Worm (Caenorhabditis elegans) whole organism, mixed stage, embryonic: Measurements from ENCODE around the gene Y54E2A.7.

Experiments used
- bed-3 ChIP-seq: fragments of 200-800 bp; sonication (Bioruptor generic); optimal IDR thresholded peaks from 3 replicates; lab custom pipeline; 2018; ENCODE audit warnings: mild to moderate bottlenecking, missing genetic modification characterization, moderate library complexity, missing compliant biosample characterization
- blmp-1 ChIP-seq: fragments of 150-350 bp; optimal IDR thresholded peaks from 2 replicates; lab custom pipeline; 2014; ENCODE audit warnings: missing biosample characterization, missing genetic modification characterization
- ceh-43 ChIP-seq: fragments of 200-800 bp; sonication (Bioruptor generic); optimal IDR thresholded peaks from 2 replicates; lab custom pipeline; 2018; ENCODE audit warnings: mild to moderate bottlenecking, missing genetic modification characterization, moderate library complexity, missing compliant biosample characterization
- elt-3 ChIP-seq: fragments of 150-350 bp; optimal IDR thresholded peaks from 2 replicates; lab custom pipeline; 2014; ENCODE audit warnings: missing biosample characterization, missing genetic modification characterization
- flh-1 ChIP-seq: fragments of 200-800 bp; sonication (Bioruptor generic); optimal IDR thresholded peaks from 2 replicates; lab custom pipeline; 2018; ENCODE audit warnings: mild to moderate bottlenecking, missing genetic modification characterization, moderate library complexity, missing compliant biosample characterization
- lsy-2 ChIP-seq: fragments of 150-350 bp; optimal IDR thresholded peaks from 2 replicates; lab custom pipeline; 2014; ENCODE audit warnings: missing biosample characterization, missing genetic modification characterization
- mab-5 ChIP-seq: fragments of 150-350 bp; optimal IDR thresholded peaks from 2 replicates; lab custom pipeline; 2014; ENCODE audit warnings: missing biosample characterization, missing genetic modification characterization
- mep-1 ChIP-seq: fragments of 150-350 bp; optimal IDR thresholded peaks from 2 replicates; lab custom pipeline; 2017; ENCODE audit warnings: missing biosample characterization, missing genetic modification reagents, missing genetic modification characterization, inconsistent platforms
- nhr-12 ChIP-seq: fragments of 150-350 bp; optimal IDR thresholded peaks from 2 replicates; lab custom pipeline; 2014; ENCODE audit warnings: missing biosample characterization, missing genetic modification characterization
- nhr-237 ChIP-seq: fragments of 150-350 bp; optimal IDR thresholded peaks from 2 replicates; lab custom pipeline; 2014; ENCODE audit warnings: missing biosample characterization, missing genetic modification characterization
- snpc-4 ChIP-seq: fragments of 150-350 bp; optimal IDR thresholded peaks from 2 replicates; lab custom pipeline; 2014; ENCODE audit warnings: missing biosample characterization, missing genetic modification characterization
- unc-120 ChIP-seq: sonication (generic microtip); optimal IDR thresholded peaks from 2 replicates; lab custom pipeline; 2017; ENCODE audit warnings: missing genetic modification characterization, missing compliant biosample characterization; ENCODE audit not compliant: poor library complexity, severe bottlenecking
- unc-62 ChIP-seq: fragments of 150-350 bp; optimal IDR thresholded peaks from 2 replicates; lab custom pipeline; 2014; ENCODE audit warnings: missing biosample characterization, missing genetic modification reagents, missing genetic modification characterization
- ztf-11 ChIP-seq: fragments of 150-350 bp; optimal IDR thresholded peaks from 2 replicates; lab custom pipeline; 2014; ENCODE audit warnings: missing biosample characterization, missing genetic modification characterization

- TF ChIP-seq elt-3: no peak
- TF ChIP-seq blmp-1 (tag; lab: Kevin White, UChicago): no peak
- no peak for TF ChIP-seq snpc-4
- no peak for TF ChIP-seq unc-120
- TF ChIP-seq nhr-237: no peak
- no peak for TF ChIP-seq bed-3 (GFP tag; lab: Kevin White, UChicago)
- no peak for TF ChIP-seq lsy-2 (tag; lab: Kevin White, UChicago)
- TF ChIP-seq mab-5: no peak
- no peak for TF ChIP-seq nhr-12
- TF ChIP-seq ztf-11 (tag; lab: Kevin White, UChicago): no peak
- TF ChIP-seq mep-1 (tag; lab: Kevin White, UChicago): no peak
- no peak for TF ChIP-seq ceh-43 (GFP tag; lab: Kevin White, UChicago)
- no peak for TF ChIP-seq unc-62
- no peak for TF ChIP-seq flh-1
Observed at ce11 chrII:14739143-14739542, 33.7 kb downstream of the Y54E2A.7 start, which contains the start of gene npr-34.
